Fruit fly (Drosophila melanogaster): ENCODE results near the gene CG12725.

dm6 chrX:13374979-13375378 is 27.7 kb downstream of the CG12725 start:
- TF ChIP-seq CG1529 (GFP tag; optimal IDR thresholded peaks at IDR 0.05) (no peak), en (GFP tag; optimal IDR thresholded peaks at IDR 0.05) (no peak), Trl (optimal IDR thresholded peaks at IDR 0.05) (no peak), Trl (GFP tag; optimal IDR thresholded peaks at IDR 0.05) (no peak), CG15011 (GFP tag; optimal IDR thresholded peaks at IDR 0.05) (no peak), emc (GFP tag; optimal IDR thresholded peaks at IDR 0.05) (no peak), esg (GFP tag; conservative IDR thresholded peaks at IDR 0.05) (no peak), CG18262 (tag; optimal IDR thresholded peaks at IDR 0.05) (no peak), CG11723 (GFP tag; optimal IDR thresholded peaks at IDR 0.05) (no peak), Hmx (GFP tag; optimal IDR thresholded peaks at IDR 0.05) (no peak), CG14860 (GFP tag; IDR thresholded peaks at IDR 0.05; ENCODE audit: partially characterized antibody) (no peak), Gug (GFP tag; IDR thresholded peaks at IDR 0.05) (no peak), disco-r (GFP tag; optimal IDR thresholded peaks at IDR 0.05) (no peak)
